Fruit fly (Drosophila melanogaster) S2 (cell line): ENCODE results near the gene wdb.

Experiments used
- CG8478 ChIP-seq: fragments of >200 bp; optimal IDR thresholded peaks from 2 replicates; lab custom pipeline; 2018
- CTCF ChIP-seq, 2 experiments: fragments of >200 bp; optimal IDR thresholded peaks; 2 replicates each; lab custom pipeline; 2018

Gene wdb

DNA sequence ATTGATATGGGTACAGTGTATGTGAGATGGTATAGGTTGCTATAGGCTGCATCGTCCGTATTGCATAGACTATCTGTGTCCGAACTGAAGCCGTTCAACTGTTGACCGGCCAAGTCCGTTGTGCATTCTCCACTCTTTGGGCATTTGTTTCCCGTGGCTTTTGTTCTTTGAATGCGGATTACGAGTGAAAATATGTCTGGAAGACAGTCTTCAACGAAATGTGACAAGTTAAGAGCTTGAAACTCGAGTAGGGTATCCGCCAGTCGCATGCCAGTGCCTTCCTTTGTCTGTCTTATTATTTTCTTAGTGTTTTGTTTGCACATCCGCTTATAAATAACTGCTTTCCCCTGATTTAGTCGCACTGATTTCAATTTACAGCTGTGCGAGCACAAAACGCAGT lies 21.6 kb upstream of the wdb start:
- no peak for TF ChIP-seq CTCF (optimal IDR thresholded peaks at IDR 0.05; lab: Kevin White, UChicago)
- no peak for TF ChIP-seq CG8478 (lab: Kevin White, UChicago)

DNA sequence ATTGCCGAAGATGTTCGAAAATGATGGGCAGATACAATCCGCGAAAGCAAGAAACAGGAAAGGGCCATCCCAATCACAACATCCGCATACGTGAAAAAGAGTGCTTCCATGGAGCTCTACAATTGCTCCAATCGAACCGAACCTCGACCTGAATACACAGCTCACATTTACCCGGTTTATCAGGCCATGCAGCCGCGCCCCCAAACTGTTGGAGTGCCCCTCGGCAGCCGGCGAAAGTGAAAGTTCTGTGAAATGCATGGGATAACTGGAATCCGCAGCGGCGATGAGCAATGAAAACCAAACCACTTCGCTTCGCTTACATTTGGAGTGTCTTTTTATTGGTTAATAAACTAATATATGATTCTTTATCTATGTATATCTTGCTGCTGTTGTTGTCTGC lies 15.2 kb upstream of the wdb start:
- no peak for TF ChIP-seq CTCF (optimal IDR thresholded peaks at IDR 0.05; lab: Kevin White, UChicago)
- TF ChIP-seq CG8478 (lab: Kevin White, UChicago) = no peak

DNA sequence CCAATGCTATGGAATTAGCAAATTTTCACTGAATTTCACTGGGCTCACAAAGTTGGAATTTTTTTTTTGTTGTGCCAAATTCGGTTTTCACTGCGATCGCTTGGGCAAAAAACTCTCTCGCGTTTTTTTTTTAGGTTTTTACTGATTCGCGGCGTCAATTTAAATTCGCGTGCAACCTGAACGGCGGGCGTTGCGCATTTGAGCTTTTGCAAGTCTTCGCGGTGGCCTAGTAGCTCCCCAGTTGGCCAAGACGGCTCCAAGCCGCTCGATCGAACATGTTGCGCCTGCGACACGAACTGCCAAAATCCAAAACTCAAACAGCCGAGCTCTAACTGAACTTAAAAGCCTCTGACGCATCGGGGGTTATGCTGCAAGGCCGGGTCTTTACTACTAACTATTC lies 13.9 kb upstream of the wdb start, which contains the start of gene CG5639:
TSS of gene CG5639 (minus strand) at position 152 of the 400 bp plus-strand sequence.
- TF ChIP-seq CTCF (optimal IDR thresholded peaks at IDR 0.05; lab: Kevin White, UChicago) (no peak), CG8478 (lab: Kevin White, UChicago) (no peak)

DNA sequence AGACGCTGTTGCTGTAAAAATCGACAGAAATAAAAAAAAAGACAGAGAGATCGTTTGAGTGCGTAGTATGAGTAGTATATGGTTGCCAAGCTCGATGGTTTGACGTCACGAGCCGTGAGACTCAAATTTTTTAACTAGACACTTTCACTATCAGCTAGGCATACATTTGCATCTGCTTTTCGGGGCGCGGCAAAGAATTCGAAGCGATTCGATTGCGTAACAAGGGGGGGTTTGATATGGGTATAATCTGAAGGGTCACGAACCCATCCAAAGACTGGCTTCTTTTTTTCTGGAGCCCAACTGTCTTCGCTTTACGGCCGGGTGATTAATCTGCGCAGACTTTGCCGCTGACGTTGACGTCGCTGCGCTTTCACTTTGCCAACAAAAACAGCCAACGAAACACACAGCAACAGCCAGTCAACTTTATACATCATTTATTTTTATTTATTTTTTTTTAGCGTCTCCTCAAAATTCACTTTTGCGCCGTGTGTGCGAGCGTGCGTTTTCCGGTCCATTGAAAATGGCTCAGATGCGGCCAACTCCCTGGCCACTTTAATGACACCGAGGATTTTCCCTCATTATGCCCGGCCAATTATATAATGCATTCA lies 11.6 kb upstream of the wdb start:
- TF ChIP-seq CG8478 (lab: Kevin White, UChicago) (no peak), CTCF (optimal IDR thresholded peaks at IDR 0.05; lab: Kevin White, UChicago) (no peak)

DNA sequence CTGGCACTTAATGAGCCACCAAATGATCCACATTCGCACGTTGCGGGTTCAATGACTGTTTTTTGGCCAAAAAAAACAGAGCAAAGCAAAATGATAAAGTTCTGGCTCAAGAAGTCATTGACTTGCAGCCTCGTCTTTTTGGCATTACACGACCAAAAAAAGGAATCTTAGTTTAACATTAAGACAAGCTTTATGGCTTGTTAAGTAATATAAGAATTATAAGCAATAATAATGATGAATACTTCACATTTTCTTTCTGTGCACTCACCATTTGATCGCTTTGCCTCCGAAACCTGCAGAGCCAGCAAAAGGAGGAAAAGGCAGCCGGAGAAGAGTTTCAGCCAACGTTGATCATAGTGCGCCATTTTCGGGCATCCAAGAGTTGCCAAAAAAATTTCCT lies 11.1 kb upstream of the wdb start:
- TF ChIP-seq CG8478 (lab: Kevin White, UChicago) (no peak), CTCF (optimal IDR thresholded peaks at IDR 0.05; lab: Kevin White, UChicago) (no peak)

DNA sequence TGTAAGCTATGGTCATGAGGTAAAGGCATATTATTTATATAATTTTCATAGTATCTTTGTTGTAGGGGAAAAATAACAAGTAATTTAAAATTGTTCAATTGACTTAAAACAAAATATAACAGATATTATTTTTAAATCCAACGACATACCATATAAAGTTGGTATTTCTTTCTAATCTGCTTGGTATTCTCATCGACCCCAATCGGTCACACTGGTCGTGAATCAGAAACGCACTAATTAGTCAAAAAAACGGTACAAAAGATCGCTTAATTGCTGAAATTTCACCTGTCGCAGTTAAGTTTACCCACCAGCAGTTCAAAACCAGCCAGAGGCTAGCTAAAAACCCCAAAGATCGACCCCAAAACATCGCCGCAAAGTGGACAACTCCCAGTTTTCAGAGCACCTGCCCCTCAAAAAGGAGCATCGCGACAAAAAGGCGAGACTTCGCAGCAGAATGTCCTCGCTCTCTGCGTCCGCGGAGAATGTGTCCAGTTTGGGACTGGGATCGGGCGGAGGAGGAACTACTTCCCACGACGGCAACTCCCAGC lies 667 bp upstream of the wdb start, which contains the start of gene pins:
TSS of gene pins (plus strand) at position 207 of the 548 bp plus-strand sequence.
- TF ChIP-seq CTCF (optimal IDR thresholded peaks at IDR 0.05; lab: Kevin White, UChicago) (no peak), CG8478 (lab: Kevin White, UChicago) (no peak)

DNA sequence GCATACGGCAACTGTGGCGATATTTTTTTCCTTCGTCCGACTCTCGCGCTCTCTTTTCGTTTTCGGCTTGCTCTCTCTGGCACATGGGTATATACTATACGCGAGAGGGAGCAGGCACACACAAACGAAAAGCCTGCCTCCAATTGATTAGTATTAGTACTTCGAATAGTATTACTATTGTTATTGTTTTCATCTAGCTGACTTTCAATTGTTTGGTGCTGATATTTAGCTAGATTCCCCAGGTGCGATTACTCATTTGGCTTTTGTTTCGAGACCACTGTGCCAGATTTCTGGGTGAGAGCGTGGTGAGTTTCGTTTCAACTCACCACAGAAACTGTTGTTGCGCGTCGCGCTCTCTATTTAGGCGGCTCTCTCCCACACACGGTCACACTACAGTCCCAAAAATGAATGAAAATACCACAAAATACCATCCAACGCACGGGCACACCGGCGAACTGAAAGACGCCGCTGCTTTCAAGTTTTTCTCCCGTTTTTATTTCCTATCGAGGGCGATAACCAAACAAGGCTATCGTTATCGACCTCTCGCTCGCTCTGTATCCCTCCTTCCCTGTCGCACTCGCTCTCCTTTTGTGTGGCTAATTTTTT lies 675 bp downstream of the wdb start:
- TF ChIP-seq CG8478 (lab: Kevin White, UChicago) (no peak), CTCF (optimal IDR thresholded peaks at IDR 0.05; lab: Kevin White, UChicago) (peak; percentile 45 to 62)

DNA sequence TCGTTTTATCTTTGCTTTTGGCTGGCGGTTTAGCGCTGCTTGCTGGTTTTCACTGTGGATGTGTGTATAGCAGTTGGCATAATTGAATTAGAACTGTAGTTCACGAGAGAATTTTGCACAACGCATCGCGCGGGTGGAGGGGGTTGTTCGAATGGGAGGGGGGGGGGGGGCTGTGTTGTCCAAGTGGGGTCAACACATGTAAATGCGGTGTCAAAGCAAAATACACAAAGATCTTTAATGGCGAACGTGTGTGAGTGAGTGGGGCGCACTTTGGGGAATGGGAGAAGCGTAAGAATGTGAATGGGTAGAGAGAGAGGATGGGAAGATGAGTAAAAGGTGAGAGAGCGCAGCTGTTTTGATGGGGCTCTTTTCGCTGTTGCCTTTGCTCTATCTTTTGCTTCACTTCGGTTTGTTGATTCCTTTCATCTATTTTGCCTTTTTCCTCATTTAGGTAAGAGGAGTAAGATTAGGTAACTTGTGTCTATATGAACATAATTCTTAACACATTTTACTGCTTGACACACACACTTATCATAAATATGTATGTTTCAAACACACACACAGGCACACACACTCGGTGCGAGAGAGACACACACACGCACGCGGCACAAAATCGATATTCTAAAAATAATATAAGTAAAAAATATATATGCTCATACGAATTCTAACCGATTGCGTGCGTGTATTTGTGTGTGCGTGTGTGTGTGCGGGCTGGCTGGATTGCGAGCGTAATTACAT lies 1.6 kb downstream of the wdb start:
- TF ChIP-seq CTCF (optimal IDR thresholded peaks at IDR 0.05; lab: Kevin White, UChicago) (no peak), CG8478 (lab: Kevin White, UChicago) (no peak)

DNA sequence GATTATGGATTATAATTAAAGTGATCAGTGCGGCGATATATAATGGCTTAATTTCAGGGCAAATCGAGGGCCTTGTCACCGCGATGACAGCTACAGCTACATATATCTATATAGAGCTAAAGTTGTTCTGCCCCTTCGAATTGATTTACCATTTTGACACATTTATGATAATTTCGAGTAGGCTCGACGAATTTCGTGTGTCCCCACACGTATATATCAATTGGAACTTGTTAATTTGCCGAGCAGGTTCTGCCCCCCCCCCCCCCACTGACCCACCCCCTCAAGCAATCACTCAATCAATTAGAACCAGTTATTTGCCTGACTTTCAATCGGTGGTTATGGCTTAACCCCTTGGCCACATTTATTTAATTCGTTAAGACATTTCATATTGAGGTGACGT lies 2.6 kb downstream of the wdb start:
- no peak for TF ChIP-seq CG8478 (lab: Kevin White, UChicago)
- TF ChIP-seq CTCF (optimal IDR thresholded peaks at IDR 0.05; lab: Kevin White, UChicago) = no peak

DNA sequence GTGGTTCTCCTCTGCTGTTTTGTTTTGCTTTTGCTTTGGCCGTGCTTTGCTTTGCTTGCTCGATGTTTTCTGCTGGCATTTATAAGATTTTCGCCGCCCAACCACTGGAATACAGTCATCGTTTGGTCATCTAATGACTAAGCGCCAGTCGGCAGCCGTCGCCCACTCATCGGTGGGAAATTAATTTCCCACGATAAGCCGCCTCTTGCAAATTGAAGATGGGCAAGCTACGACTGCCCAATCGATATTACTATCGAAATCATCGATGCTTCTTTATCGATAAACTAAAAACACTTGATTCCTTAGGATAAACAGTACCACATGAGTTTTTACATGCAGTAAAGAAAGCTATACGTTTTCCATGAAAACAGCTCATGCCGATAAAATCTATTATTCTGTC lies 11.3 kb downstream of the wdb start:
- TF ChIP-seq CTCF (optimal IDR thresholded peaks at IDR 0.05; lab: Kevin White, UChicago) (no peak), CG8478 (lab: Kevin White, UChicago) (no peak)

DNA sequence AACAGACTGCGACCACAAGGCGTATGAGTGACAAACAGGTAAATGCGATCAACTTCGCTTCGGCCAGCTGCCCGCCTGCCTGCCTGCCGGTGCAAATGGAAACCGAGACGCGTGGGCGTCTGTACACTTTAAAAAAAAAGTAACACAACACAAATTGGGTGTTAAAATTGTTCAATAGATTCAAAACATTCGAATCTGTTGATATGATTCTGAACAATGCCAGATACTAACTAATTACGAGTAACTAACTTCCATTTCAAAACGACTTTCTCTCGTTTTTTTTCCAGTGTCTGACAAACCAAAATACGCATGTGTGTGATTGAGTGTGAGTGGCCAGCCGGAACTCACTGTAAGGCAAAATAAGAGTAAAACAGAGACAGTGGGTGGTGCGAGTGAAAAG lies 12.3 kb downstream of the wdb start:
- TF ChIP-seq CTCF (optimal IDR thresholded peaks at IDR 0.05; lab: Kevin White, UChicago) (no peak), CG8478 (lab: Kevin White, UChicago) (no peak)

DNA sequence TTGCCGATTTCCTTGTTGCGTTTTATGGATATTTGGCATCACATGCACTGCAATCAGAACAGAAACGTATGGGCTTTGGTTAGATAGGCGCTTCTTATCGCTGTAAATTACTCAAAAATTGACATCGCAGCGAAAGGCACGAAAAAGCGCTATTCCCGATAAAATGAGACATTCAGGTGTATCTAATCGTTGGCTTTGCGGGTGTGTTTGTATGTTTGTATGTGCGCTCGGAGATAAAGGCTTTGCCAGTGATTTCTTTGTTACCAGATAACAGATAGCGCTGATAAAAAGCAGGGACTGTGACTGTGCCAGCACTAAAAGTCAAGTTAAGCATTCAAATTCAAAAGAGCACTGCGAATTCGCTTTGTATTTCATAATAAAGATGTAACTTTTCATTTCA lies 13.5 kb downstream of the wdb start:
- TF ChIP-seq CG8478 (lab: Kevin White, UChicago) = no peak
- no peak for TF ChIP-seq CTCF (optimal IDR thresholded peaks at IDR 0.05; lab: Kevin White, UChicago)

DNA sequence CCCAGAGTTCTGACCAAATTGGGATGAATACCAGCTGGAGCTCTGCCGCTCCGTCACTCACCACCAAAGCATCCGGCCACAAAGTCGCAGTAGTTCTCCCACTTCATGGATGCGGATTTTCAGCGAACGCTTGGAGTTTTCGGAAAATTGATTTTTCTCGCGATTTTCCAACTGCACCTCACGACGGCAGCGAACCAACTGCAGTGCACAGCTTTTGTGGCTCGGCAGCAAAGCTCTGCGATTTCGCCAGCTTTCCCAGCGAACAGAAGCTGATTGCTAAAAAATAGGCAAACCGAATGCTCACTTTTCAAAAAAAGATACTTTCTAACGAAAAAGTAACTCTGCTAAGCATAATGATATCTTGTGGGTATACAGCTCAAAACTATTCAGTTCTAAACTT lies 20.9 kb downstream of the wdb start, which contains the start of gene CG5646:
TSS of gene CG5646 (minus strand) at position 206 of the 400 bp plus-strand sequence.
- TF ChIP-seq CTCF (optimal IDR thresholded peaks at IDR 0.05; lab: Kevin White, UChicago) (no peak), CG8478 (lab: Kevin White, UChicago) (no peak)

DNA sequence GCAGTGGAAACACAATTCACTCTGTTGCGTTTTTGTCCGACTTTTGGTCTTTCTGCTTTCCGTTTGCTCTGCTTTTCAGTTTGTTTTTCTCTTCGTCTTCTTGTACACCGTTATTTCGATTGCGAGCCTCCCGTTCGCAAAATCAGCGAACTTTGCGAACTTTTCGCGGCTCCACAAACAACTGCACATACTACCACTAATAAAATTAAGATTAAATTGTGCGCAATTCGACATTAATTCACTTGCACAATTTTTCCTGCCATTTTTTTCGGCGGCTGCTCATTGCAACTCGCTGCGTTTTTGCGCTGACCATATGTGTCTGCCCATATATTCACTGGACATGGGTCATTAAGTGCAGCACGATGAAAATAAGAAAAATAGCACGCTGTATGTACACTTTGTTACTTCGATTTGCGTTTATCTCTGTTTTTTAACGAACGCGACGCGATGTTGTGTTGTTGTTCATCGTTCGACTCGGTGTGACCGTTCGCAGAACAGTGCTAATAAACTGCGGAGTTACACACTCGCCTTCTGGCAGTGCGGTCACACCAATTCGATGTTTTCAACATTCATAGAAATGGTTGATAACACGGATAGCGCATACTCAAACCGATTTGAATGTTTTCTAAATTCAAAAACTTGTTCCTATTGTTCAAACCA lies 23.3 kb downstream of the wdb start, which contains the start of gene Klp98A:
TSS of gene Klp98A (minus strand) at position 486 of the 660 bp plus-strand sequence.
- TF ChIP-seq CTCF (optimal IDR thresholded peaks at IDR 0.05; lab: Kevin White, UChicago) = peak; percentile 55 to 56
- no peak for TF ChIP-seq CG8478 (lab: Kevin White, UChicago)
